Worm (Caenorhabditis elegans) whole organism, mixed stage, embryonic: ENCODE results near the gene F13E9.16.

ENCODE experiments used
- bed-3 ChIP-seq: fragments of 200-800 bp; sonication (Bioruptor generic); optimal IDR thresholded peaks from 3 replicates; lab custom pipeline; 2018; ENCODE audit warnings: mild to moderate bottlenecking, missing genetic modification characterization, moderate library complexity, missing compliant biosample characterization
- blmp-1 ChIP-seq: fragments of 150-350 bp; optimal IDR thresholded peaks from 2 replicates; lab custom pipeline; 2014; ENCODE audit warnings: missing biosample characterization, missing genetic modification characterization
- ceh-39 ChIP-seq: fragments of 150-350 bp; optimal IDR thresholded peaks from 2 replicates; lab custom pipeline; 2014; ENCODE audit warnings: missing biosample characterization, missing genetic modification characterization
- ceh-43 ChIP-seq: fragments of 200-800 bp; sonication (Bioruptor generic); optimal IDR thresholded peaks from 2 replicates; lab custom pipeline; 2018; ENCODE audit warnings: mild to moderate bottlenecking, missing genetic modification characterization, moderate library complexity, missing compliant biosample characterization
- ceh-83 ChIP-seq: fragments of 200-800 bp; sonication (Bioruptor generic); optimal IDR thresholded peaks from 2 replicates; lab custom pipeline; 2018; ENCODE audit warnings: mild to moderate bottlenecking, missing genetic modification characterization, missing compliant biosample characterization
- ces-1 ChIP-seq: fragments of 150-350 bp; optimal IDR thresholded peaks from 2 replicates; lab custom pipeline; 2014; ENCODE audit warnings: missing biosample characterization, missing genetic modification reagents, missing genetic modification characterization
- cnd-1 ChIP-seq: fragments of 200-800 bp; sonication (Bioruptor generic); optimal IDR thresholded peaks from 2 replicates; lab custom pipeline; 2018; ENCODE audit warnings: mild to moderate bottlenecking, missing genetic modification characterization, missing compliant biosample characterization
- drap-1 ChIP-seq: fragments of 200-800 bp; sonication (Bioruptor generic); optimal IDR thresholded peaks from 3 replicates; lab custom pipeline; 2018; ENCODE audit warnings: mild to moderate bottlenecking, missing genetic modification characterization, missing compliant biosample characterization
- elt-1 ChIP-seq: sonication (generic microtip); optimal IDR thresholded peaks from 2 replicates; lab custom pipeline; 2017; ENCODE audit warnings: missing genetic modification characterization, mild to moderate bottlenecking, missing compliant biosample characterization, antibody characterized with exemption, moderate library complexity, borderline replicate concordance; ENCODE audit not compliant: insufficient read depth
- elt-3 ChIP-seq: fragments of 150-350 bp; optimal IDR thresholded peaks from 2 replicates; lab custom pipeline; 2014; ENCODE audit warnings: missing biosample characterization, missing genetic modification characterization
- flh-1 ChIP-seq: fragments of 200-800 bp; sonication (Bioruptor generic); optimal IDR thresholded peaks from 2 replicates; lab custom pipeline; 2018; ENCODE audit warnings: mild to moderate bottlenecking, missing genetic modification characterization, moderate library complexity, missing compliant biosample characterization
- ham-2 ChIP-seq: fragments of 200-800 bp; sonication (Bioruptor generic); optimal IDR thresholded peaks from 2 replicates; lab custom pipeline; 2018; ENCODE audit warnings: mild to moderate bottlenecking, missing genetic modification characterization, missing compliant biosample characterization
- hlh-1 ChIP-seq: fragments of 150-350 bp; optimal IDR thresholded peaks from 2 replicates; lab custom pipeline; 2014; ENCODE audit warnings: missing biosample characterization, missing genetic modification reagents, missing genetic modification characterization
- lin-13 ChIP-seq: fragments of 150-350 bp; optimal IDR thresholded peaks from 2 replicates; lab custom pipeline; 2014; ENCODE audit warnings: missing biosample characterization, missing genetic modification characterization
- lsy-2 ChIP-seq: fragments of 150-350 bp; optimal IDR thresholded peaks from 2 replicates; lab custom pipeline; 2014; ENCODE audit warnings: missing biosample characterization, missing genetic modification characterization
- mab-5 ChIP-seq: fragments of 150-350 bp; optimal IDR thresholded peaks from 2 replicates; lab custom pipeline; 2014; ENCODE audit warnings: missing biosample characterization, missing genetic modification characterization
- mep-1 ChIP-seq: fragments of 150-350 bp; optimal IDR thresholded peaks from 2 replicates; lab custom pipeline; 2017; ENCODE audit warnings: missing biosample characterization, missing genetic modification reagents, missing genetic modification characterization, inconsistent platforms
- mls-2 ChIP-seq: sonication (generic microtip); optimal IDR thresholded peaks from 2 replicates; lab custom pipeline; 2016; ENCODE audit warnings: mild to moderate bottlenecking, missing genetic modification characterization, moderate library complexity, missing compliant biosample characterization
- nhr-12 ChIP-seq: fragments of 150-350 bp; optimal IDR thresholded peaks from 2 replicates; lab custom pipeline; 2014; ENCODE audit warnings: missing biosample characterization, missing genetic modification characterization
- nhr-2 ChIP-seq: fragments of 150-350 bp; optimal IDR thresholded peaks from 2 replicates; lab custom pipeline; 2014; ENCODE audit warnings: missing biosample characterization, missing genetic modification characterization
- nhr-237 ChIP-seq: fragments of 150-350 bp; optimal IDR thresholded peaks from 2 replicates; lab custom pipeline; 2014; ENCODE audit warnings: missing biosample characterization, missing genetic modification characterization
- nhr-28 ChIP-seq: fragments of 150-350 bp; optimal IDR thresholded peaks from 2 replicates; lab custom pipeline; 2014; ENCODE audit warnings: missing biosample characterization, missing genetic modification characterization
- pha-4 ChIP-seq: fragments of 150-350 bp; optimal IDR thresholded peaks from 2 replicates; lab custom pipeline; 2018; ENCODE audit warnings: missing biosample characterization, missing genetic modification reagents, missing genetic modification characterization
- sem-2 ChIP-seq: fragments of 200-800 bp; sonication (Bioruptor generic); optimal IDR thresholded peaks from 2 replicates; lab custom pipeline; 2018; ENCODE audit warnings: mild to moderate bottlenecking, missing genetic modification characterization, missing compliant biosample characterization
- snpc-4 ChIP-seq: fragments of 150-350 bp; optimal IDR thresholded peaks from 2 replicates; lab custom pipeline; 2014; ENCODE audit warnings: missing biosample characterization, missing genetic modification characterization
- sptf-1 ChIP-seq: sonication (generic microtip); optimal IDR thresholded peaks from 2 replicates; lab custom pipeline; 2017; ENCODE audit warnings: mild to moderate bottlenecking, missing genetic modification characterization, moderate library complexity, missing compliant biosample characterization
- tbx-8 ChIP-seq: fragments of 200-800 bp; sonication (Bioruptor generic); optimal IDR thresholded peaks from 2 replicates; lab custom pipeline; 2018; ENCODE audit warnings: mild to moderate bottlenecking, missing genetic modification characterization, moderate library complexity, missing compliant biosample characterization
- unc-120 ChIP-seq: sonication (generic microtip); optimal IDR thresholded peaks from 2 replicates; lab custom pipeline; 2017; ENCODE audit warnings: missing genetic modification characterization, missing compliant biosample characterization; ENCODE audit not compliant: poor library complexity, severe bottlenecking
- unc-39 ChIP-seq: fragments of 150-350 bp; optimal IDR thresholded peaks from 2 replicates; lab custom pipeline; 2014; ENCODE audit warnings: missing biosample characterization, missing genetic modification characterization
- unc-62 ChIP-seq: fragments of 150-350 bp; optimal IDR thresholded peaks from 2 replicates; lab custom pipeline; 2014; ENCODE audit warnings: missing biosample characterization, missing genetic modification reagents, missing genetic modification characterization
- zip-8 ChIP-seq: fragments of 150-350 bp; optimal IDR thresholded peaks from 2 replicates; lab custom pipeline; 2014; ENCODE audit warnings: missing biosample characterization, missing genetic modification characterization
- ztf-11 ChIP-seq: fragments of 150-350 bp; optimal IDR thresholded peaks from 2 replicates; lab custom pipeline; 2014; ENCODE audit warnings: missing biosample characterization, missing genetic modification characterization

F13E9.16 gene

DNA sequence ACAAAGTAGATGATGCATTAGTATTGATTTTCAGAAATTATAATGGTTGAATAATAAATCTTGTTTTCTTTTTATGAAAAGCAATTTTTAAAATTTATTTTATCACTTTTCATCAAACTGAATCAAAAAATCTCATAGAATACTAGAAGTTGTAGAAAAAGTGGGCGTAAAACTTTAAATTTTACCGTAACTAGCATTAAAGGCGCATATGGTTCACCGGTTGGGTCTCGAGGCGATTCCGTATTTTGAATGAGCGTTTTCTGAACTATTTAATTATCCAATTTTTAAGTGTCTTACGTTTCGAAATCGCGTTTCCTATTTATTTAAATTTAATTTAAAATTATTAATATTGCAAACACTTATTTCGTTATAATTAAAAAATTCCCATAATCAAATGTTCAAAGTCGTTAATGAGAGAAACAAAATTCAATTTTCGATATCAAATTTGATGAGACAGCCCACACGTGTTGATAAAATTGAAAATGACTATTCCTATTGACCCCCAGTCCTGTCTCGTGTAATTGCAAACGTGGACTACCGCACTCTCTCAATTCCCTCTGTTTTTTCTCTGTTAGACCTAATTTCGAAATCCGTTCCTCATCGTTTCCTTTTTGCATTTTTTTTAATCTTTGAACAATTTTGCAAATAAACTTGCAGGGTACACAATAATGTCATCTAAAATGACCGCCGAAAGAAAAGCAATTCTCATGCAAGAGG, 28.7 kb downstream of the F13E9.16 start, which contains the start of the genes T11G6.2 and hars-1:
Gene T11G6.2 (minus strand): TSS at position 197 of the 717 bp plus-strand sequence.
Gene hars-1 (plus strand): TSS at position 658 of the 717 bp plus-strand sequence.
- TF ChIP-seq ces-1 (GFP tag; lab: Kevin White, UChicago) (no peak), drap-1 (GFP tag; lab: Kevin White, UChicago) (no peak)

DNA sequence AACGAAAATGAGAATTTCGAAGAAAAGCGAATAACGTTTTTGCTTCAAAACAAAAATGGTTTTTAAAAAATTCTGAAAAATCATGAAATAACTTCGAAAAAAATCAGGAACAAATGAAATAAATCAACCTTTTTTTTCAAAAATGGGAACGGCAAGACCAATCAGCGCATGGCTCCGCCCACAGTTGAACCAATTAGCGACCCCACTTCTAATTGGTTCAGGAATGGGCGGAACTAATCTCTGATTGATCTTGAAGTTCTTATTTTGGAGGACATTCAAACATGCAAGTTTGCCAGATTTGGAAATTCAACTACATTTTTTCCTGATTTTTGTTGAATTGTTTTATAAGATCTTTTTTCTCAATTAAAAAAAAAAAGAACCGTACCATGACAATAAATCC, 31.2 kb downstream of the F13E9.16 start:
- TF ChIP-seq sem-2 (GFP tag; lab: Kevin White, UChicago) (no peak), drap-1 (GFP tag; lab: Kevin White, UChicago) (no peak), sptf-1 (no peak), elt-1 (tag; lab: Kevin White, UChicago) (no peak), nhr-28 (no peak), cnd-1 (no peak), ztf-11 (tag; lab: Kevin White, UChicago) (no peak), elt-3 (tag; lab: Kevin White, UChicago) (no peak), unc-62 (no peak), flh-1 (no peak), unc-120 (tag; lab: Kevin White, UChicago) (no peak), hlh-1 (tag; lab: Kevin White, UChicago) (no peak), unc-39 (tag; lab: Kevin White, UChicago) (no peak), ces-1 (GFP tag; lab: Kevin White, UChicago) (no peak), bed-3 (no peak), nhr-237 (tag; lab: Kevin White, UChicago) (no peak), ceh-43 (no peak), blmp-1 (tag; lab: Kevin White, UChicago) (no peak), ceh-39 (tag; lab: Kevin White, UChicago) (no peak)

DNA sequence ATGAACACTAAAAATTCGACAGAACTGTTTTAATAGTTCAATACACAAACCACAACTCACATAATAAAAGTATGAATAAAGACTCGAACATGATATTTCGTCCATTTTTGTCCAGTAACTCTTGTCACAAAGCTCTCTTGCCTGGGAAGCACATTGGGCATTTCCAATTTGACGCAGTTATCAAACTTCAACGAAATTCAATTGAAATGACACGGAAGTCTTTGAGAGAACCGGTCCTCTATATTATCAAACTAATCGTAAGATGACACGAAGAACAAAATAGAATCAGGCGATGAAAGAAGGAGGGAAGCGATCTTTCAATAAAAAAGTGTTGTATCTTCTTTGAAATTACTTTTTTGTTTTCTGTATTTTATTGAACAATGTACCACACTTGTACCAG, 32.1 kb downstream of the F13E9.16 start, which contains the start of gene T11G6.3:
Gene T11G6.3 (minus strand): TSS at position 189 of the 400 bp plus-strand sequence.
- TF ChIP-seq nhr-237 (tag; lab: Kevin White, UChicago) (no peak), mls-2 (tag; lab: Kevin White, UChicago) (no peak), sem-2 (GFP tag; lab: Kevin White, UChicago) (no peak)

DNA sequence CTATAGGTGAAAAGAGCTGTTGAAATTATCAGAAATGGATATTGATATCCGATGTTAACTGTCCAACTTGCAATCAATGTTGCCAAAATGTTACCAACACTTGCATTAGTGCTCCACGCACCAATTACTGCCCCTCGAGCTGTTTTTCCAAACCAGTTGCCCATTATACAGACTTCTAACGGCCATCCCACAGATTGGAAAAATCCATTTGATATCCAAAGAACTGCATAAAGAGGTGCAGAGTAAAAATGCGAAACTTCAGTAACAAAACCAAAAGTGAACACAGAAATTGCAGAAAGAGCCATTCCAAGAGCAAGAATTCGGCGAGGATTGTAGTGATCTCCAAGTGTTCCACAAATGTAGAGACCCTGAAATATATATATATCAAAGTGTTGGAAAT, 33.1 kb downstream of the F13E9.16 start:
- no peak for TF ChIP-seq ham-2 (GFP tag; lab: Kevin White, UChicago)
- no peak for TF ChIP-seq nhr-28
- no peak for TF ChIP-seq lin-13 (tag; lab: Kevin White, UChicago)
- TF ChIP-seq pha-4 (tag; lab: Kevin White, UChicago), result no peak
- TF ChIP-seq flh-1, result no peak
- no peak for TF ChIP-seq zip-8 (tag; lab: Kevin White, UChicago)
- TF ChIP-seq mab-5, result no peak
- no peak for TF ChIP-seq ces-1 (GFP tag; lab: Kevin White, UChicago)
- TF ChIP-seq lsy-2 (tag; lab: Kevin White, UChicago), result no peak
- TF ChIP-seq blmp-1 (tag; lab: Kevin White, UChicago), result no peak
- TF ChIP-seq ceh-39 (tag; lab: Kevin White, UChicago), result no peak
- TF ChIP-seq nhr-12 (tag; lab: Kevin White, UChicago), result no peak
- no peak for TF ChIP-seq snpc-4 (tag; lab: Kevin White, UChicago)
- no peak for TF ChIP-seq drap-1 (GFP tag; lab: Kevin White, UChicago)
- no peak for TF ChIP-seq ceh-83
- TF ChIP-seq, all 35 proteins: peak for 0

DNA sequence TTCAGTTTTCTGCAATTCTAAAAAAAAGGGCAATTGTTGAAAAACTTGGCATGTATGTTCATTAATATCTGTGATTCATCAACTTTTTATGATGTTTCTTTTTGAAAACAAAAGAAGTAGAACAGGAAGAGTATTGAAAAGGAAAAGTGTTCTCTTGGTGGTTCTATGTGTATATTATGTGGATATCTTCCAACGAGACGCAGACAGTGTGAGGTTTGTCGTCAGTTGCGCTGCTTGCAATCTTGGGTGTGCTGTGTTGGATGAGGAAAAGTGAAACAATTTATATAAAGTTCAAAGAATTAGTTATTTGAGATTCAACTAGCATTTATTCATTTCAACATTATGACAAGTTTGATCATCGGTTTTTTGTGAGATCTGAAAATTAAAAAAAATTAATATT, 34.8 kb downstream of the F13E9.16 start:
- peak; percentile 77 for TF ChIP-seq hlh-1 (tag; lab: Kevin White, UChicago)
- no peak for TF ChIP-seq ceh-39 (tag; lab: Kevin White, UChicago)
- no peak for TF ChIP-seq mab-5

DNA sequence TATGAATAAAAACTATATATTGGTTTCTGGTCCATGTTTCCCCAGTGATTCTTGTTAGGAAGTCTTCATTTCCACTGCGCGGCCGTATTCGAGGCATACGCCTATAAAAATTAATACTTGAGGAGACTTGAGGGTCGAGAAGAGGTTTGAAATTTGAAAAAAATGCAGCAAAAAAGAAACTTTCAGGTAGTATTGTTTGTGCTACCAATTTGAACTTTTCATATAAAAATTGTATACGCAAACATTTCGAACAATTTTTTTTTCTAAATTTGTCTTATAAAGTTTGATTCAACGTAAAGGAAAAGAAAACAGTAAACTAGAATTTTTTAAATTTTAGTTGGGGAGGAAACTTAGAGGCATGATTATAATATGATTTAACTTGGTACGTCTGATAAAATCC, 35.4 kb downstream of the F13E9.16 start, which contains the start of gene T11G6.4:
Gene T11G6.4 (minus strand): TSS at position 101 of the 400 bp plus-strand sequence.
- TF ChIP-seq tbx-8 (GFP tag; lab: Kevin White, UChicago) (no peak), mep-1 (tag; lab: Kevin White, UChicago) (no peak), elt-1 (tag; lab: Kevin White, UChicago) (no peak), nhr-237 (tag; lab: Kevin White, UChicago) (no peak), nhr-28 (no peak), ceh-43 (no peak), ceh-39 (tag; lab: Kevin White, UChicago) (no peak), blmp-1 (tag; lab: Kevin White, UChicago) (no peak), hlh-1 (tag; lab: Kevin White, UChicago) (no peak), sptf-1 (no peak), ztf-11 (tag; lab: Kevin White, UChicago) (no peak), mls-2 (tag; lab: Kevin White, UChicago) (no peak), bed-3 (no peak), nhr-2 (tag; lab: Kevin White, UChicago) (no peak), mab-5 (no peak)
